Fruit fly (Drosophila melanogaster): ENCODE measurements around the gene CG17896.

Gene CG17896

DNA sequence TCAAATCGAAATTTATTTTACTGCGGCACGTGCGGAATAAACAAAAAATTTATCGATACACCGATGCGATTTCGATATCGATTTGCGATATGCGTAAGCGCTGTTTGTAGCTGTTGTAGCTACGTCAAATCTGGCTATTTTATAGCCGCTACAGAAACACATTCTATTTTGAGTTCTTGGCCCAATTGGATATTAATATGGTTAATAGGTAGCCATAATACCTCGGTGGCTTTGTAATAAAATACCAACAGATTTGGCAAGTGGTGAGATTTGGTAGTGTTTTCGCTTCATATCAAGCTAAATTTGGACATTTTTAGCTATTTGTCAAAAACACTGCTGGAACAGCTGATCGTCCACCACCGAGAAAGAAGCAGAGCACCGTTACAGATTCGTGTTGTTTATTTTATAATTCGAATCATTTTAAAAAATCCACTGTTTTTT lies 5.8 kb downstream of the CG17896 start, which contains the start of the genes CG18273 and CG3156 (continued):
- TF ChIP-seq caup (GFP tag; optimal IDR thresholded peaks at IDR 0.05; ENCODE audit: severe bottlenecking) (no peak), pnt (GFP tag; optimal IDR thresholded peaks at IDR 0.05) (no peak), Oli (tag; optimal IDR thresholded peaks at IDR 0.05) (no peak), CG12219 (GFP tag; optimal IDR thresholded peaks at IDR 0.05) (no peak), lov (optimal IDR thresholded peaks at IDR 0.05) (no peak), lov (GFP tag; IDR thresholded peaks at IDR 0.05) (no peak), CG2116 (GFP tag; optimal IDR thresholded peaks at IDR 0.05) (peak; percentile 82), Hsf (GFP tag; optimal IDR thresholded peaks at IDR 0.05) (no peak), YL-1 (GFP tag; optimal IDR thresholded peaks at IDR 0.05) (peak; percentile 52), Six4 (GFP tag; optimal IDR thresholded peaks at IDR 0.05) (no peak), Lpt (GFP tag; optimal IDR thresholded peaks at IDR 0.05) (no peak), CG14441 (GFP tag; IDR thresholded peaks at IDR 0.05) (no peak), phol (tag; optimal IDR thresholded peaks at IDR 0.05) (peak; percentile 59), CG10209 (GFP tag; optimal IDR thresholded peaks at IDR 0.05) (no peak), CG8924 (tag; optimal IDR thresholded peaks at IDR 0.05) (peak; percentile 33)

DNA sequence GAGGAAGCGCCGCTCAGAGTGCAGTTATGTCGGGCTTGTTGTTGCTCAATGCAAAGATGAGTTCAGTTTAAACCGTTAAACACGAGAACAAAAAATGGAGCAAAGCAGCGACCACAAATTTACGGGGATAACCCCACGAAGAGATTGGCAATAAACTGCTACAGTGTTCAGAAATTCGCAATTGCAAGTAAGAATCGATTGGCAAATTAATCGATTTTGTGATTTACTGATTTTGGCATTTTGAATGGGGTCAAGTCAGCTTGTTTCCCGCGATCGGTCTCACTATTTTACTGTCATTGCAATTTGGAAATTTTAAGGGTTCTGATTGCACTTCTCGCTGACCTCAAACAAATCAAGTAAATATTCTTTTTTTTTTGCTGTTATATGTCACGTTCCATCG lies 11.7 kb downstream of the CG17896 start, which contains the start of gene CG3176:
Gene CG3176 (plus strand): TSS at position 221 of the 400 bp plus-strand sequence.
- TF ChIP-seq MBD-R2 (GFP tag; IDR thresholded peaks at IDR 0.05) (peak; percentile 44; the same call in 1 of the 2 replicates), Dref (GFP tag; IDR thresholded peaks at IDR 0.05) (peak; percentile 61), amos (GFP tag; IDR thresholded peaks at IDR 0.05; ENCODE audit: partially characterized antibody) (0 out of 2 replicates have a peak, but pooled peaks have one; percentile 11), Bgb (GFP tag; IDR thresholded peaks at IDR 0.05; ENCODE audit: partially characterized antibody) (0 out of 2 replicates have a peak, but pooled peaks have one; percentile 18)

DNA sequence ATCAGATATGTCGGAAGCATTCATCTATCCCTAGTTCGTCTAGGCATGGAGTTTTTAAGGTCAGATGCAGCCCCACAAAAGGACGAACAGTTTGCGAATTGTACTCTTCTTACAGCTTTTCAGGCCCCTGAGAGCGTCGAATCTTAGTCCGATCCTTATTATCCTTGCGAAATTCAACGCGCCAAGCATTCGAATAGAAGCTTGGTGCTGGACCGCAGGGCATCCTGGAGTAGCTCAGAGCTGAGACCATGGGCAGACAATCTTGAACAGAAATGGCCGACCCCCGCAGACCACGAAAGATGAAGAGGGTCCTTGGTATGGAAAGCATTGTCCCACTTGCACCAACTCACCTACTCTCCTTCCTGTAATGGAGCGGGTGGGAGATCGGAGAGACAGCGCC lies 14.5 kb downstream of the CG17896 start, which contains the start of gene CG32817:
Gene CG32817 (plus strand): TSS at position 301 of the 400 bp plus-strand sequence.
- TF ChIP-seq Hmx (GFP tag; optimal IDR thresholded peaks at IDR 0.05) = no peak
- TF ChIP-seq Scr (GFP tag; IDR thresholded peaks at IDR 0.05; ENCODE audit: partially characterized antibody) = no peak
- no peak for TF ChIP-seq shn (GFP tag; optimal IDR thresholded peaks at IDR 0.05)
- no peak for TF ChIP-seq CG11093 (GFP tag; IDR thresholded peaks at IDR 0.05)
- TF ChIP-seq Hr3 (GFP tag; optimal IDR thresholded peaks at IDR 0.05) = no peak
- no peak for TF ChIP-seq crc (GFP tag; optimal IDR thresholded peaks at IDR 0.05)
- TF ChIP-seq caup (GFP tag; optimal IDR thresholded peaks at IDR 0.05; ENCODE audit: severe bottlenecking) = no peak
- TF ChIP-seq Taf1 (GFP tag; IDR thresholded peaks at IDR 0.05) = no peak
- TF ChIP-seq CG2202 (tag; optimal IDR thresholded peaks at IDR 0.05) = no peak
- TF ChIP-seq jing (GFP tag; optimal IDR thresholded peaks at IDR 0.05) = no peak
- TF ChIP-seq fu2 (GFP tag; optimal IDR thresholded peaks at IDR 0.05) = no peak
- TF ChIP-seq CG8359 (GFP tag; optimal IDR thresholded peaks at IDR 0.05; ENCODE audit: borderline replicate concordance) = no peak
- no peak for TF ChIP-seq Bdp1 (GFP tag; optimal IDR thresholded peaks at IDR 0.05)
- TF ChIP-seq CG6272 (GFP tag; IDR thresholded peaks at IDR 0.05) = no peak
- TF ChIP-seq chinmo (GFP tag; IDR thresholded peaks at IDR 0.05; ENCODE audit: partially characterized antibody) = no peak
- no peak for TF ChIP-seq CG9727 (GFP tag; optimal IDR thresholded peaks at IDR 0.05)
- TF ChIP-seq CG31441 (GFP tag; IDR thresholded peaks at IDR 0.05) = no peak

Measured in whole organism, embryonic.